Worm (Caenorhabditis elegans) whole organism, L4 larva: ENCODE measurements around the gene B0303.4.

Experiments used
- D1046.2 ChIP-seq: fragments of 200-800 bp; sonication (Bioruptor generic); IDR thresholded peaks from 2 replicates; pipeline ENCODE4 v1.3.6; 2022; ENCODE audit warnings: missing genetic modification characterization, missing compliant biosample characterization
- F10B5.3 ChIP-seq: sonication (generic microtip); optimal IDR thresholded peaks from 2 replicates; lab custom pipeline; 2016; ENCODE audit warnings: mild to moderate bottlenecking, missing genetic modification characterization, missing compliant biosample characterization
- F26F4.8 ChIP-seq: fragments of 200-800 bp; sonication (Bioruptor generic); conservative IDR thresholded peaks from 2 replicates; pipeline ENCODE4 v1.3.6; 2022; ENCODE audit warnings: missing genetic modification characterization, missing compliant biosample characterization
- T26A8.4 ChIP-seq: fragments of 200-800 bp; sonication (Bioruptor generic); IDR thresholded peaks from 2 replicates; pipeline ENCODE4 v1.3.6; 2022; ENCODE audit warnings: missing genetic modification characterization, missing compliant biosample characterization
- Y48G9A.11 ChIP-seq: fragments of 200-800 bp; sonication (Bioruptor generic); IDR thresholded peaks from 2 replicates; pipeline ENCODE4 v1.3.6; 2022; ENCODE audit warnings: missing genetic modification reagents, missing genetic modification characterization, missing compliant biosample characterization
- Y5F2A.4 ChIP-seq: fragments of 200-800 bp; sonication (Bioruptor generic); optimal IDR thresholded peaks from 2 replicates; lab custom pipeline; 2018; ENCODE audit warnings: mild to moderate bottlenecking, missing genetic modification characterization, missing compliant biosample characterization
- ZK337.2 ChIP-seq: fragments of 200-800 bp; sonication (Bioruptor generic); IDR thresholded peaks from 2 replicates; pipeline ENCODE4 v1.3.6; 2022; ENCODE audit warnings: missing genetic modification reagents, missing genetic modification characterization, missing compliant biosample characterization
- ZK546.5 ChIP-seq, 2 experiments: sonication (generic microtip); optimal IDR thresholded peaks; 2 replicates each; lab custom pipeline; 2017; ENCODE audit warnings: missing biosample characterization in 2 of 2, missing genetic modification characterization in 2 of 2
- aha-1 ChIP-seq: fragments of 150-350 bp; peaks from one replicate; lab custom pipeline; 2014; ENCODE audit warnings: missing biosample characterization, missing genetic modification characterization
- aly-2 ChIP-seq: sonication (generic microtip); optimal IDR thresholded peaks from 2 replicates; lab custom pipeline; 2018; ENCODE audit warnings: missing biosample characterization, missing genetic modification characterization
- ama-1 ChIP-seq: fragments of 150-350 bp; optimal IDR thresholded peaks from 2 replicates; lab custom pipeline; 2014; ENCODE audit warnings: inconsistent platforms, mixed read lengths
- arid-1 ChIP-seq: fragments of 200-800 bp; sonication (Bioruptor generic); conservative IDR thresholded peaks from 2 replicates; pipeline ENCODE4 v1.3.6; 2022; ENCODE audit warnings: missing genetic modification reagents, missing genetic modification characterization, missing compliant biosample characterization
- ceh-20 ChIP-seq: fragments of 200-800 bp; sonication (Bioruptor generic); IDR thresholded peaks from 2 replicates; pipeline ENCODE4 v1.3.6; 2022; ENCODE audit warnings: missing genetic modification reagents, missing genetic modification characterization, missing compliant biosample characterization
- ceh-28 ChIP-seq: fragments of 150-350 bp; optimal IDR thresholded peaks from 2 replicates; lab custom pipeline; 2014; ENCODE audit warnings: missing biosample characterization, missing genetic modification reagents, missing genetic modification characterization
- ceh-32 ChIP-seq: sonication (generic microtip); optimal IDR thresholded peaks from 2 replicates; lab custom pipeline; 2016; ENCODE audit warnings: mild to moderate bottlenecking, missing genetic modification characterization, missing compliant biosample characterization; ENCODE audit not compliant: poor library complexity
- ceh-44 ChIP-seq: fragments of 200-800 bp; sonication (Bioruptor generic); IDR thresholded peaks from 2 replicates; pipeline ENCODE4 v1.3.6; 2022; ENCODE audit warnings: missing genetic modification reagents, missing genetic modification characterization, missing compliant biosample characterization
- ceh-62 ChIP-seq: sonication (generic microtip); optimal IDR thresholded peaks from 2 replicates; lab custom pipeline; 2017; ENCODE audit warnings: missing biosample characterization, missing genetic modification characterization
- ces-1 ChIP-seq: fragments of 150-350 bp; sonication (generic microtip); optimal IDR thresholded peaks from 4 replicates; lab custom pipeline; 2014; ENCODE audit warnings: missing biosample characterization, missing genetic modification reagents, missing genetic modification characterization
- cey-2 ChIP-seq: sonication (generic microtip); optimal IDR thresholded peaks from 3 replicates; lab custom pipeline; 2017; ENCODE audit warnings: missing genetic modification characterization, mild to moderate bottlenecking, missing compliant biosample characterization, antibody characterized with exemption, borderline replicate concordance; ENCODE audit not compliant: insufficient read depth
- ctbp-1 ChIP-seq: fragments of 200-800 bp; sonication (Bioruptor generic); IDR thresholded peaks from 2 replicates; pipeline ENCODE4 v1.3.6; 2022; ENCODE audit warnings: missing genetic modification reagents, missing genetic modification characterization, missing compliant biosample characterization
- dmd-8 ChIP-seq: fragments of 200-800 bp; sonication (Bioruptor generic); IDR thresholded peaks from 2 replicates; pipeline ENCODE4 v1.3.6; 2022; ENCODE audit warnings: missing genetic modification characterization, missing compliant biosample characterization
- fos-1 ChIP-seq: fragments of 150-350 bp; optimal IDR thresholded peaks from 2 replicates; lab custom pipeline; 2014; ENCODE audit warnings: missing biosample characterization, missing genetic modification characterization
- hlh-11 ChIP-seq: fragments of 200-800 bp; sonication (Bioruptor generic); optimal IDR thresholded peaks from 2 replicates; lab custom pipeline; 2018; ENCODE audit warnings: mild to moderate bottlenecking, missing genetic modification characterization, missing compliant biosample characterization
- hmg-1.1 ChIP-seq: fragments of 200-800 bp; sonication (Bioruptor generic); IDR thresholded peaks from 2 replicates; pipeline ENCODE4 v1.3.6; 2022; ENCODE audit warnings: missing genetic modification reagents, missing genetic modification characterization, missing compliant biosample characterization
- lim-7 ChIP-seq: fragments of 200-800 bp; sonication (Bioruptor generic); IDR thresholded peaks from 2 replicates; pipeline ENCODE4 v1.3.6; 2022; ENCODE audit warnings: missing genetic modification characterization, missing compliant biosample characterization
- lin-38 ChIP-seq: fragments of 200-800 bp; sonication (Bioruptor generic); IDR thresholded peaks from 2 replicates; pipeline ENCODE4 v1.3.6; 2022; ENCODE audit warnings: missing genetic modification reagents, missing genetic modification characterization, missing compliant biosample characterization
- madf-5 ChIP-seq, 2 experiments: fragments of 200-800 bp; sonication (Bioruptor generic); IDR thresholded peaks; 2 replicates each; pipeline ENCODE4 v1.3.6; 2022; ENCODE audit warnings: missing compliant biosample characterization in 2 of 2, missing genetic modification characterization in 2 of 2
- mdt-29 ChIP-seq: fragments of 200-800 bp; sonication (Bioruptor generic); IDR thresholded peaks from 2 replicates; pipeline ENCODE4 v1.3.6; 2022; ENCODE audit warnings: missing genetic modification reagents, missing genetic modification characterization, missing compliant biosample characterization
- mep-1 ChIP-seq: fragments of 150-350 bp; sonication (generic microtip); optimal IDR thresholded peaks from 3 replicates; lab custom pipeline; 2014; ENCODE audit warnings: missing biosample characterization, missing genetic modification characterization
- mes-2 ChIP-seq: sonication (generic microtip); optimal IDR thresholded peaks from 2 replicates; lab custom pipeline; 2016; ENCODE audit warnings: missing genotype, mild to moderate bottlenecking, missing genetic modification characterization, missing compliant biosample characterization; ENCODE audit not compliant: poor library complexity, severe bottlenecking
- mxl-3 ChIP-seq: fragments of 200-800 bp; sonication (Bioruptor generic); optimal IDR thresholded peaks from 2 replicates; lab custom pipeline; 2018; ENCODE audit warnings: mild to moderate bottlenecking, missing genetic modification characterization, missing compliant biosample characterization
- nhr-102 ChIP-seq: sonication (generic microtip); optimal IDR thresholded peaks from 2 replicates; lab custom pipeline; 2016; ENCODE audit warnings: mild to moderate bottlenecking, missing genetic modification characterization, moderate library complexity, missing compliant biosample characterization
- nhr-111 ChIP-seq: fragments of 200-800 bp; sonication (Bioruptor generic); optimal IDR thresholded peaks from 2 replicates; lab custom pipeline; 2018; ENCODE audit warnings: mild to moderate bottlenecking, missing genetic modification characterization, missing compliant biosample characterization
- nhr-237 ChIP-seq: sonication (generic microtip); optimal IDR thresholded peaks from 2 replicates; lab custom pipeline; 2017; ENCODE audit warnings: missing biosample characterization, missing genetic modification characterization
- nhr-28 ChIP-seq: fragments of 150-350 bp; optimal IDR thresholded peaks from 2 replicates; lab custom pipeline; 2014; ENCODE audit warnings: missing biosample characterization, missing genetic modification characterization
- nhr-6 ChIP-seq: fragments of 150-350 bp; optimal IDR thresholded peaks from 2 replicates; lab custom pipeline; 2014; ENCODE audit warnings: missing biosample characterization, missing genetic modification characterization
- php-3 ChIP-seq: fragments of 200-800 bp; sonication (Bioruptor generic); IDR thresholded peaks from 2 replicates; pipeline ENCODE4 v1.3.6; 2022; ENCODE audit warnings: missing genetic modification reagents, missing genetic modification characterization, missing compliant biosample characterization
- pqm-1 ChIP-seq: sonication (generic microtip); optimal IDR thresholded peaks from 2 replicates; lab custom pipeline; 2017; ENCODE audit warnings: missing biosample characterization, missing genetic modification characterization
- set-16 ChIP-seq: fragments of 200-800 bp; sonication (Bioruptor generic); IDR thresholded peaks from 2 replicates; pipeline ENCODE4 v1.3.6; 2022; ENCODE audit warnings: missing genetic modification reagents, missing genetic modification characterization, missing compliant biosample characterization
- spr-1 ChIP-seq: sonication (generic microtip); optimal IDR thresholded peaks from 2 replicates; lab custom pipeline; 2016; ENCODE audit warnings: mild to moderate bottlenecking, missing genetic modification characterization, missing compliant biosample characterization
- tag-97 ChIP-seq: fragments of 200-800 bp; sonication (Bioruptor generic); IDR thresholded peaks from 2 replicates; pipeline ENCODE4 v1.3.6; 2022; ENCODE audit warnings: missing genetic modification characterization, missing compliant biosample characterization
- tra-1 ChIP-seq: fragments of 200-800 bp; sonication (Bioruptor generic); IDR thresholded peaks from 2 replicates; pipeline ENCODE4 v1.3.6; 2022; ENCODE audit warnings: missing genetic modification reagents, missing genetic modification characterization, missing compliant biosample characterization
- unc-130 ChIP-seq: sonication (generic microtip); optimal IDR thresholded peaks from 2 replicates; lab custom pipeline; 2016; ENCODE audit warnings: missing genetic modification reagents, missing genetic modification characterization, missing compliant biosample characterization
- vab-7 ChIP-seq: fragments of 200-800 bp; sonication (Bioruptor generic); IDR thresholded peaks from 2 replicates; pipeline ENCODE4 v1.3.6; 2022; ENCODE audit warnings: missing genetic modification reagents, missing genetic modification characterization, missing compliant biosample characterization
- zfp-2 ChIP-seq: sonication (generic microtip); optimal IDR thresholded peaks from 2 replicates; lab custom pipeline; 2016; ENCODE audit warnings: mild to moderate bottlenecking, missing genetic modification characterization, missing compliant biosample characterization
- zip-11 ChIP-seq: fragments of 200-800 bp; sonication (Bioruptor generic); IDR thresholded peaks from 2 replicates; pipeline ENCODE4 v1.3.6; 2022; ENCODE audit warnings: missing genetic modification characterization, missing compliant biosample characterization
- zip-2 ChIP-seq: fragments of 150-350 bp; optimal IDR thresholded peaks from 2 replicates; lab custom pipeline; 2014; ENCODE audit warnings: missing biosample characterization, missing genetic modification characterization
- ztf-11 ChIP-seq: fragments of 150-350 bp; optimal IDR thresholded peaks from 2 replicates; lab custom pipeline; 2014; ENCODE audit warnings: missing biosample characterization, missing genetic modification characterization

B0303.4 gene

DNA sequence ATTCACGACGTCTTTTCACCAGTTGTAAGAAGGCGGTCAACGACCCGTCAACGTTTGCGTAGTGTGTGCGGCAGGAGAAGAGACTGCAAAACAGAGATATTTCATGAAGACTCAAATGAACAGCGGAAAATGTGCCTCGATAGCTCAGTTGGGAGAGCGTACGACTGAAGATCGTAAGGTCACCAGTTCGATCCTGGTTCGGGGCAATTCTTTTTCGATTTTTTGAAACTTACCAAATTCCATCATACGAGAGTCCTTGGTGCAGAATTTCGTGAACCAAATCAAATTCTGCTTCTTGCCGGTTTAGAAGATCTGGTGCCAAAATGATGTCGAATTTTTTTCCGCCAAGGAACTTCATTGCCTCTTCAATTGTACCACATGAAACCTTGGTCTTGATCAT is 36.7 kb upstream of the B0303.4 start (continued):
- TF ChIP-seq ceh-20 (no peak), ZK546.5 (tag; optimal IDR thresholded peaks at IDR 0.05; lab: Kevin White, UChicago) (no peak), hmg-1.1 (GFP tag; lab: Robert Waterston, UW) (peak; percentile 67), zip-11 (GFP tag; lab: Robert Waterston, UW) (no peak), D1046.2 (GFP tag; lab: Robert Waterston, UW) (no peak), nhr-102 (tag; lab: Kevin White, UChicago) (peak; percentile 1), ceh-62 (no peak), madf-5 (GFP tag; IDR thresholded peaks at IDR 0.05; lab: Robert Waterston, UW) (peak; percentile 11 to 64; a peak in 1 of 4 replicates), nhr-111 (GFP tag; lab: Kevin White, UChicago) (no peak), F10B5.3 (no peak), set-16 (no peak), ctbp-1 (GFP tag; lab: Robert Waterston, UW) (peak; percentile 51; the same call in 1 of the 2 replicates), aly-2 (tag; lab: Kevin White, UChicago) (peak; percentile 5), nhr-28 (no peak), T26A8.4 (GFP tag; lab: Robert Waterston, UW) (peak; percentile 75), mxl-3 (GFP tag; lab: Kevin White, UChicago) (peak; percentile 51), zfp-2 (tag; lab: Kevin White, UChicago) (no peak)

DNA sequence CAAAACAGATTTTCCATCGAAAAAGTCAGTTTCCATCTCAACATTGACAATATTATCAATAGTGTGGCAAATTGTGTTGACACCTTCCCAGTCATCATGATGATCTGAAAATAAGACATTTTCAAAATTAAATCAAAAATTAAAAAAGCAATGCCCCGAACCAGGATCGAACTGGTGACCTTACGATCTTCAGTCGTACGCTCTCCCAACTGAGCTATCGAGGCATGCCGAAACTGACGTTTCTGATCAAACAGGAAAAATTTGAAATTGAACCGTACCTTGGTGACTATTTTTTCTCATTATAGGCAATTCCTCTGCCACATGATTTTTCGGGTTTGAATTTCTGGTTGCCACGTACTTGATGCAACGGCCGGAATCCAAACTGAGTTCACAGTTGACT is 36.2 kb upstream of the B0303.4 start:
- no peak for TF ChIP-seq hmg-1.1 (GFP tag; lab: Robert Waterston, UW)
- peak; percentile 42; the same call in 1 of the 2 replicates for TF ChIP-seq arid-1
- TF ChIP-seq fos-1 (tag; lab: Kevin White, UChicago): no peak
- no peak for TF ChIP-seq mes-2
- TF ChIP-seq tra-1 (GFP tag; lab: Robert Waterston, UW): 0 out of 2 replicates have a peak, but pooled peaks have one; percentile 31
- TF ChIP-seq ceh-44 (GFP tag; lab: Robert Waterston, UW): no peak
- TF ChIP-seq lim-7 (GFP tag; lab: Robert Waterston, UW): peak; percentile 76
- no peak for TF ChIP-seq ces-1 (GFP tag; lab: Kevin White, UChicago)
- TF ChIP-seq ceh-28: no peak
- TF ChIP-seq tag-97: no peak
- no peak for TF ChIP-seq ztf-11 (tag; lab: Kevin White, UChicago)
- TF ChIP-seq F26F4.8 (GFP tag; lab: Robert Waterston, UW): 0 out of 2 replicates have a peak, but pooled peaks have one; percentile 36
- TF ChIP-seq Y48G9A.11 (GFP tag; lab: Robert Waterston, UW): peak; percentile 41; the same call in 1 of the 2 replicates
- TF ChIP-seq T26A8.4 (GFP tag; lab: Robert Waterston, UW): peak; percentile 35; the same call in 1 of the 2 replicates
- TF ChIP-seq aha-1: no peak
- TF ChIP-seq unc-130 (GFP tag; lab: Kevin White, UChicago): no peak
- no peak for TF ChIP-seq ceh-62
- no peak for TF ChIP-seq cey-2 (tag; lab: Kevin White, UChicago)
- TF ChIP-seq nhr-237 (tag; lab: Kevin White, UChicago): no peak
- TF ChIP-seq mep-1 (tag; lab: Kevin White, UChicago): no peak
- TF ChIP-seq hlh-11 (tag; lab: Kevin White, UChicago): no peak
- TF ChIP-seq zip-11 (GFP tag; lab: Robert Waterston, UW): no peak
- no peak for TF ChIP-seq ceh-32 (tag; lab: Kevin White, UChicago)
- peak; percentile 21; the same call in 1 of the 2 replicates for TF ChIP-seq mdt-29 (GFP tag; lab: Robert Waterston, UW)
- no peak for TF ChIP-seq Y5F2A.4 (GFP tag; lab: Kevin White, UChicago)
- no peak for TF ChIP-seq ZK337.2 (GFP tag; lab: Robert Waterston, UW)
- no peak for TF ChIP-seq spr-1 (tag; lab: Kevin White, UChicago)
- 0 out of 2 replicates have a peak, but pooled peaks have one; percentile 8 for TF ChIP-seq php-3 (GFP tag; lab: Robert Waterston, UW)
- no peak for TF ChIP-seq pqm-1
- 0 out of 2 replicates have a peak, but pooled peaks have one; percentile 18 for TF ChIP-seq dmd-8
- TF ChIP-seq nhr-28: no peak
- TF ChIP-seq lin-38 (GFP tag; lab: Robert Waterston, UW): peak; percentile 44
- no peak for TF ChIP-seq zip-2 (tag; lab: Kevin White, UChicago)
- 0 out of 2 replicates have a peak, but pooled peaks have one; percentile 51 for TF ChIP-seq vab-7 (GFP tag; lab: Robert Waterston, UW)
- TF ChIP-seq ama-1 (lab: Kevin White, UChicago): peak; percentile 77
- TF ChIP-seq nhr-6 (tag; lab: Kevin White, UChicago): no peak
